Worm (Caenorhabditis elegans) whole organism, L1 larva: ENCODE results near the gene spsb-2.
A peak's percentile ranks its signal among the peaks of the same experiment; 100 is the strongest.

Experiments used
- blmp-1 ChIP-seq: fragments of 150-350 bp; optimal IDR thresholded peaks from 2 replicates; lab custom pipeline; 2014; ENCODE audit warnings: missing biosample characterization, missing genetic modification characterization
- ceh-88 ChIP-seq: fragments of 200-800 bp; sonication (Bioruptor generic); IDR thresholded peaks from 2 replicates; pipeline ENCODE4 v1.3.6; 2022; ENCODE audit warnings: missing genetic modification characterization, missing compliant biosample characterization
- ceh-90 ChIP-seq: sonication (generic microtip); optimal IDR thresholded peaks from 2 replicates; lab custom pipeline; 2016; ENCODE audit warnings: missing genetic modification characterization, missing compliant biosample characterization
- dpl-1 ChIP-seq, 3 experiments: fragments of 150-350 bp in 2 of 3; sonication (generic microtip) in 1 of 3; optimal IDR thresholded peaks; 2 replicates each; lab custom pipeline; 2014 to 2017; ENCODE audit warnings: missing biosample characterization in 3 of 3, missing genetic modification characterization in 3 of 3, missing genetic modification reagents in 3 of 3
- dsc-1 ChIP-seq: sonication (generic microtip); optimal IDR thresholded peaks from 2 replicates; lab custom pipeline; 2016; ENCODE audit warnings: mild to moderate bottlenecking, missing genetic modification characterization, missing compliant biosample characterization
- efl-1 ChIP-seq, 4 experiments: fragments of 150-350 bp; optimal IDR thresholded peaks in 3 of 4; peaks in 1 of 4; 1 replicate in 1 of 4; 2 replicates in 3 of 4; lab custom pipeline; 2014; ENCODE audit warnings: missing biosample characterization in 2 of 4, missing genetic modification characterization in 2 of 4, missing genetic modification reagents in 2 of 4
- egl-27 ChIP-seq, 2 experiments: fragments of 150-350 bp in 1 of 2; sonication (generic microtip); optimal IDR thresholded peaks; 3 replicates each; lab custom pipeline; 2017 to 2018; ENCODE audit warnings: missing biosample characterization in 2 of 2, missing genetic modification characterization in 2 of 2, missing genetic modification reagents in 2 of 2
- elt-3 ChIP-seq, 6 experiments: fragments of 150-350 bp in 1 of 6; sonication (generic microtip); optimal IDR thresholded peaks; 2 replicates each; lab custom pipeline; 2017 to 2018; ENCODE audit warnings: missing biosample characterization in 6 of 6, missing genetic modification characterization in 6 of 6, inconsistent platforms in 1 of 6
- fkh-8 ChIP-seq: sonication (generic microtip); optimal IDR thresholded peaks from 2 replicates; lab custom pipeline; 2016; ENCODE audit warnings: mild to moderate bottlenecking, missing genetic modification characterization, missing compliant biosample characterization
- grh-1 ChIP-seq: fragments of 200-800 bp; sonication (Bioruptor generic); IDR thresholded peaks from 2 replicates; pipeline ENCODE4 v1.3.6; 2022; ENCODE audit warnings: missing genetic modification reagents, missing genetic modification characterization, missing compliant biosample characterization
- hlh-4 ChIP-seq: sonication (generic microtip); optimal IDR thresholded peaks from 2 replicates; lab custom pipeline; 2016; ENCODE audit warnings: mild to moderate bottlenecking, missing genetic modification characterization, missing compliant biosample characterization
- lin-14 ChIP-seq: fragments of 200-800 bp; sonication (Bioruptor generic); optimal IDR thresholded peaks from 2 replicates; lab custom pipeline; 2018; ENCODE audit warnings: mild to moderate bottlenecking, missing genetic modification characterization, moderate library complexity, missing compliant biosample characterization
- lin-15B ChIP-seq: fragments of 150-350 bp; sonication (generic microtip); optimal IDR thresholded peaks from 3 replicates; lab custom pipeline; 2014; ENCODE audit warnings: missing biosample characterization, missing genetic modification characterization
- lin-35 ChIP-seq, 2 experiments: fragments of 150-350 bp; optimal IDR thresholded peaks; 2 replicates each; lab custom pipeline; 2014; ENCODE audit warnings: missing biosample characterization in 2 of 2, missing genetic modification characterization in 2 of 2, missing genetic modification reagents in 2 of 2
- lir-3 ChIP-seq: sonication (generic microtip); optimal IDR thresholded peaks from 2 replicates; lab custom pipeline; 2016; ENCODE audit warnings: mild to moderate bottlenecking, missing genetic modification characterization, moderate library complexity, missing compliant biosample characterization; ENCODE audit not compliant: poor library complexity
- lsy-2 ChIP-seq, 2 experiments: fragments of 150-350 bp; optimal IDR thresholded peaks; 2 replicates each; lab custom pipeline; 2014; ENCODE audit warnings: missing biosample characterization in 2 of 2, missing genetic modification characterization in 2 of 2
- mdl-1 ChIP-seq, 2 experiments: fragments of 150-350 bp; optimal IDR thresholded peaks; 2 replicates each; lab custom pipeline; 2014 to 2017; ENCODE audit warnings: missing biosample characterization in 2 of 2, missing genetic modification characterization in 2 of 2, inconsistent platforms in 1 of 2
- mef-2 ChIP-seq: fragments of 150-350 bp; optimal IDR thresholded peaks from 2 replicates; lab custom pipeline; 2014; ENCODE audit warnings: missing biosample characterization, missing genetic modification characterization
- nhr-11 ChIP-seq: fragments of 150-350 bp; optimal IDR thresholded peaks from 2 replicates; lab custom pipeline; 2014; ENCODE audit warnings: missing biosample characterization, missing genetic modification characterization
- nhr-19 ChIP-seq: fragments of 200-800 bp; sonication (Bioruptor generic); conservative IDR thresholded peaks from 2 replicates; pipeline ENCODE4 v1.3.6; 2022; ENCODE audit warnings: missing genetic modification characterization, missing compliant biosample characterization
- nhr-20 ChIP-seq: sonication (generic microtip); optimal IDR thresholded peaks from 2 replicates; lab custom pipeline; 2016; ENCODE audit warnings: mild to moderate bottlenecking, missing genetic modification characterization, missing compliant biosample characterization
- nhr-28 ChIP-seq: fragments of 150-350 bp; optimal IDR thresholded peaks from 2 replicates; lab custom pipeline; 2014; ENCODE audit warnings: missing biosample characterization, missing genetic modification characterization
- nhr-47 ChIP-seq: sonication (generic microtip); optimal IDR thresholded peaks from 2 replicates; lab custom pipeline; 2016; ENCODE audit warnings: mild to moderate bottlenecking, missing genetic modification characterization, moderate library complexity, missing compliant biosample characterization
- nhr-71 ChIP-seq: sonication (generic microtip); optimal IDR thresholded peaks from 2 replicates; lab custom pipeline; 2016; ENCODE audit warnings: mild to moderate bottlenecking, missing genetic modification characterization, moderate library complexity, missing compliant biosample characterization
- nhr-76 ChIP-seq: sonication (generic microtip); optimal IDR thresholded peaks from 2 replicates; lab custom pipeline; 2017; ENCODE audit warnings: missing biosample characterization, missing genetic modification characterization
- nhr-84 ChIP-seq: sonication (generic microtip); optimal IDR thresholded peaks from 2 replicates; lab custom pipeline; 2017; ENCODE audit warnings: missing biosample characterization, missing genetic modification characterization
- nhr-85 ChIP-seq: sonication (generic microtip); peaks from one replicate; lab custom pipeline; 2016; ENCODE audit warnings: missing genetic modification characterization, inconsistent platforms, missing compliant biosample characterization
- nhr-90 ChIP-seq: sonication (generic microtip); optimal IDR thresholded peaks from 2 replicates; lab custom pipeline; 2016; ENCODE audit warnings: mild to moderate bottlenecking, missing genetic modification characterization, missing compliant biosample characterization; ENCODE audit not compliant: poor library complexity
- pag-3 ChIP-seq: sonication (generic microtip); optimal IDR thresholded peaks from 2 replicates; lab custom pipeline; 2017; ENCODE audit warnings: missing genetic modification characterization, mild to moderate bottlenecking, missing compliant biosample characterization, antibody characterized with exemption, borderline replicate concordance; ENCODE audit not compliant: insufficient read depth
- pqm-1 ChIP-seq: sonication (generic microtip); optimal IDR thresholded peaks from 3 replicates; lab custom pipeline; 2017; ENCODE audit warnings: missing biosample characterization, missing genetic modification characterization
- rnt-1 ChIP-seq: sonication (generic microtip); optimal IDR thresholded peaks from 2 replicates; lab custom pipeline; 2016; ENCODE audit warnings: mild to moderate bottlenecking, missing genetic modification characterization, moderate library complexity, missing compliant biosample characterization
- snu-23 ChIP-seq: sonication (generic microtip); optimal IDR thresholded peaks from 2 replicates; lab custom pipeline; 2016; ENCODE audit warnings: missing genetic modification characterization, missing compliant biosample characterization
- tbx-2 ChIP-seq: sonication (generic microtip); optimal IDR thresholded peaks from 2 replicates; lab custom pipeline; 2016; ENCODE audit warnings: missing genetic modification characterization, missing compliant biosample characterization
- tlp-1 ChIP-seq: fragments of 150-350 bp; optimal IDR thresholded peaks from 2 replicates; lab custom pipeline; 2014; ENCODE audit warnings: missing biosample characterization, missing genetic modification characterization
- unc-130 ChIP-seq: fragments of 150-350 bp; optimal IDR thresholded peaks from 2 replicates; lab custom pipeline; 2017; ENCODE audit warnings: missing biosample characterization, missing genetic modification characterization, inconsistent platforms
- vab-15 ChIP-seq: sonication (generic microtip); optimal IDR thresholded peaks from 2 replicates; lab custom pipeline; 2017; ENCODE audit warnings: missing genotype, mild to moderate bottlenecking, missing genetic modification characterization, missing compliant biosample characterization
- ztf-11 ChIP-seq, 2 experiments: sonication (generic microtip); optimal IDR thresholded peaks; 2 replicates each; lab custom pipeline; 2016 to 2017; ENCODE audit warnings: missing genetic modification characterization in 2 of 2, missing biosample characterization in 1 of 2, missing compliant biosample characterization in 1 of 2

spsb-2 gene

DNA sequence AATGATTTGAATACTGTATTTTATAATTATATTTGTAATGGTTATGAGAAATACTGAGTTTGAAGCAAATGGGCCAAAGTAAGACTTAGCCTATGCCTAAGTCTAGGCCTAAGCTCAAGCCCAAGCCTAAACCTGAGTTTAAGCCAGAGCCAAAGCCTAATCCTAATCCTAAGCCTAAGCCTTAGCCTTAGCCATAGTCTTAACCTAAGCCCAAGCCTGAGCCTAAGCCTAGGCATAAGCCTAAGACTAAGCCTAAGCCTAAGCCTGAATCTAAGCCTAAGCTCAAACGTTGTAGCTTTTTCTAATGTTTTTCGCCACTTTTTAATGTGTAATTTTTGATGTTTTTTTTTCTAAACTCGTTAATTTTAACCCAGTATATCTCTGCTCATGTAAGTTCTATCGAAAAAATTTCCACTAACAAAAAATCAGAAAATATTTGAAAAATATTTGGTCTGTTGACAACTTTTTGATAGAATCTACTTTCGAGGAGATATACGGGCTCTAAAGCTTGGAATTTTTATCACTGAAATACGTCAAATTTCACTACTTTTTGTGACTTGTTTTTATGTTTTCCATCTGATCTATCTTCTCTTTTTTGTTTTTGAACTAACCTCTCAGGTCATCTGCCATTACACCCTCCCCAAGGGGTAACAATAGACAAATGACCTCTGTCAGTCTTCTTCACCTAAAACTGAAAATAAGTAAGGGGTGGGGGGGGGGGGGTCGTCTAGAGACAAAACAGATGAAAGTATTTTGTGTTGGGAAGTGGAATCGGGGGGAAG is 25.9 kb upstream of the spsb-2 start:
- TF ChIP-seq fkh-8 (tag; lab: Kevin White, UChicago) = no peak
- no peak for TF ChIP-seq mef-2 (tag; lab: Kevin White, UChicago)
- no peak for TF ChIP-seq tbx-2 (tag; lab: Kevin White, UChicago)
- TF ChIP-seq nhr-28 (tag; lab: Kevin White, UChicago) = no peak
- TF ChIP-seq vab-15 (tag; lab: Kevin White, UChicago) = no peak
- TF ChIP-seq ztf-11 (tag; optimal IDR thresholded peaks at IDR 0.05; lab: Kevin White, UChicago) = no peak
- TF ChIP-seq nhr-47 (tag; lab: Kevin White, UChicago) = no peak
- no peak for TF ChIP-seq lin-14 (GFP tag; lab: Kevin White, UChicago)
- no peak for TF ChIP-seq dpl-1 (GFP tag; optimal IDR thresholded peaks at IDR 0.05; lab: Kevin White, UChicago)
- no peak for TF ChIP-seq pqm-1 (tag; lab: Kevin White, UChicago)
- TF ChIP-seq lin-15B (tag; lab: Kevin White, UChicago) = no peak
- no peak for TF ChIP-seq nhr-84 (tag; lab: Kevin White, UChicago)
- no peak for TF ChIP-seq lin-35 (GFP tag; optimal IDR thresholded peaks at IDR 0.05; lab: Kevin White, UChicago)
- TF ChIP-seq hlh-4 (tag; lab: Kevin White, UChicago) = no peak
- TF ChIP-seq nhr-71 = no peak

ce11 chrII:15205346-15205745 is 24.8 kb upstream of the spsb-2 start:
- TF ChIP-seq rnt-1 (tag; lab: Kevin White, UChicago) = peak; percentile 36
- TF ChIP-seq nhr-47 (tag; lab: Kevin White, UChicago) = peak; percentile 38
- TF ChIP-seq mef-2 (tag; lab: Kevin White, UChicago) = no peak
- peak in 3 of 6 experiments; percentile 57 to 81 (median 80) for TF ChIP-seq elt-3 (tag; optimal IDR thresholded peaks at IDR 0.05; lab: Kevin White, UChicago)
- TF ChIP-seq unc-130 (tag; lab: Kevin White, UChicago) = peak; percentile 18
- TF ChIP-seq nhr-85 (tag; lab: Kevin White, UChicago) = peak; percentile 93
- TF ChIP-seq tbx-2 (tag; lab: Kevin White, UChicago) = peak; percentile 76
- TF ChIP-seq nhr-20 (tag; lab: Kevin White, UChicago) = peak; percentile 80
- TF ChIP-seq efl-1 (optimal IDR thresholded peaks at IDR 0.05; lab: Kevin White, UChicago) = peak; percentile 20 to 21
- TF ChIP-seq efl-1 (GFP tag; optimal IDR thresholded peaks at IDR 0.05 in 1 of 2; lab: Kevin White, UChicago) = peak; percentile 29
- peak; percentile 84 for TF ChIP-seq snu-23 (GFP tag; lab: Kevin White, UChicago)
- peak; percentile 74 for TF ChIP-seq grh-1 (GFP tag; lab: Robert Waterston, UW)
- TF ChIP-seq pag-3 (tag; lab: Kevin White, UChicago) = no peak
- TF ChIP-seq nhr-19 (GFP tag; lab: Robert Waterston, UW) = peak; percentile 56
- no peak for TF ChIP-seq nhr-76
- TF ChIP-seq lin-35 (GFP tag; optimal IDR thresholded peaks at IDR 0.05; lab: Kevin White, UChicago) = peak; percentile 24 to 71
- TF ChIP-seq lir-3 (tag; lab: Kevin White, UChicago) = peak; percentile 76
- TF ChIP-seq ceh-90 (tag; lab: Kevin White, UChicago) = no peak
- TF ChIP-seq lin-14 (GFP tag; lab: Kevin White, UChicago) = peak; percentile 81
- TF ChIP-seq nhr-71 = peak; percentile 84
- TF ChIP-seq mdl-1 (tag; optimal IDR thresholded peaks at IDR 0.05; lab: Kevin White, UChicago) = peak in 1 of 2 experiments; percentile 83
- TF ChIP-seq lsy-2 (tag; optimal IDR thresholded peaks at IDR 0.05; lab: Kevin White, UChicago) = peak; percentile 44 to 60
- TF ChIP-seq egl-27 (tag; optimal IDR thresholded peaks at IDR 0.05; lab: Kevin White, UChicago) = no peak
- TF ChIP-seq tlp-1 (tag; lab: Kevin White, UChicago) = no peak
- no peak for TF ChIP-seq nhr-11 (tag; lab: Kevin White, UChicago)
- no peak for TF ChIP-seq ceh-88 (GFP tag; lab: Robert Waterston, UW)
- TF ChIP-seq blmp-1 = peak; percentile 34
- TF ChIP-seq dpl-1 (GFP tag; optimal IDR thresholded peaks at IDR 0.05; lab: Kevin White, UChicago) = peak in 2 of 3 experiments; percentile 23 to 56
- peak; percentile 62 for TF ChIP-seq vab-15 (tag; lab: Kevin White, UChicago)
- TF ChIP-seq dsc-1 = no peak
- peak; percentile 56 for TF ChIP-seq nhr-90 (tag; lab: Kevin White, UChicago)
